Worm (Caenorhabditis elegans): ENCODE measurements around the gene col-73.

Gene col-73

DNA sequence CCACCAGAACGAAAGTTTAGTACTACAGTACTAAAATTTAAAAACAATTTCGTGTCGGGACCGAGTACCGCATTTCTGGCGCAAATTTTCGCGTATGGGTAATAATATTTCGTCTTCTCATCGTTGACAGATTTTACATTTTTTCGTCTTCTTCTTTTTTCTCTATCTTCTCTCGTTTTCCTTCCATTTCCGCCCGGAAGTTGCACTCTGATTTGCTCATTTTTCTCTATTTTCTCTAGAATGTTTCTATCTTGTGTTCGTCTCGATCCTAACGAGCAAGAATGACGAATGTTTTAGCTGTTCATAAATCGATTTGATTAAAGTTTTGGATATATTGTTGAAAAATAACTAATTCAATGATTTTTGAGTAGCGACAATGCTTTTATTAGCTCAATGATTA is 17.4 kb downstream of the col-73 start (continued):
- no peak for TF ChIP-seq vab-15 (tag; optimal IDR thresholded peaks at IDR 0.05)
- TF ChIP-seq snu-23 (GFP tag; optimal IDR thresholded peaks at IDR 0.05), result no peak
- peak in 1 of 2 experiments; percentile 14 for TF ChIP-seq efl-1 (optimal IDR thresholded peaks at IDR 0.05)
- no peak for TF ChIP-seq efl-1 (GFP tag; optimal IDR thresholded peaks at IDR 0.05 in 1 of 2)
- TF ChIP-seq pag-3 (tag; optimal IDR thresholded peaks at IDR 0.05; ENCODE audit: borderline replicate concordance, insufficient read depth), result no peak
- no peak for TF ChIP-seq ceh-82 (tag; optimal IDR thresholded peaks at IDR 0.05)

DNA sequence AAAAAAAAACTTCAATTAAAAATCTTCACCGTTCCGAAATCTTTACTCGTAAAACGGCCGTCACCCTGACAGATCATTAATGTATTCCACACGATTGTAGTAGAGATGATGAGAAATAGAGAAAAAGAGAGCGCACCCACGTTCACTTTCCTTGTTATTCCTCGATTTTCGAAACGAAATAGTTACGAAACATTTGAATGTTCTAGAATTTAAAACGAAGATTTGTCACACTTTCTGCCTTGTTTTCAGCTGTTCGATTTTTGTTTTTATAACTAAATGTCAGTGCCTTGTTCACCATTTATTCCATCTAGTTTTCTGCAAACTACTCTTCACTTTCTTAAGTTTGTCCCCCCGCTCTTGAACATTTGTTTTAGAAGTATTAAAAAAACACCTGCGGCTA is 18.2 kb downstream of the col-73 start:
- TF ChIP-seq skn-1 (tag; optimal IDR thresholded peaks at IDR 0.05), result peak; percentile 64
- peak; percentile 19 for TF ChIP-seq blmp-1 (tag; optimal IDR thresholded peaks at IDR 0.05)
- no peak for TF ChIP-seq lin-35 (GFP tag; optimal IDR thresholded peaks at IDR 0.05)
- TF ChIP-seq efl-1 (optimal IDR thresholded peaks at IDR 0.05), result no peak
- TF ChIP-seq efl-1 (GFP tag; optimal IDR thresholded peaks at IDR 0.05 in 1 of 2), result peak; percentile 11 to 91

DNA sequence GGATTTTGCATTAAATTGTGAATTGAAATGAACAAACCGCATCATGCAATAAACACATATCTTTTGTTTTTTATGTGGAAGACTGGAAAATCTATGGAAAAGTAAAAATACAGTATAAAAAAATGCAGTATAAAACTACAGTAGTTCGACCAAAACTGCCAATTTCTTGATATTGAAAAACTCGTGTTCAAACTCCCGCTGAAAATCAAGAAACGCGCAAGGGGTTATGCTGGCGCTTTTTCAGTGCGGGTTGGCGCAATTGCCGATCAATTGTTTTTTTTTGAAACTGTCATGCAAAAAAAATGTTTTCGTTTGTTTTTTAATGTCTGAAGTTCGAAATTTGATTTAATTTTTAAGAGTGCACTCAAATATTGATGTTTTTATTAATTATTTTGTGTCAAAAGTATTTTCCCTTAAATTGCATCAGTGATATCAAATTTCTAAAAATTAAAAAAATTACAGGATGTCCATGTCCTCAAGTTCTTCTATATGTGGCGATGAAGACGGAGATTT is 21.3 kb downstream of the col-73 start, which contains the start of gene dnj-9:
Gene dnj-9, plus strand, starts transcription at position 463 of the 513 bp plus-strand sequence.
- TF ChIP-seq xbp-1 (tag; optimal IDR thresholded peaks at IDR 0.05), result peak; percentile 96
- peak; percentile 96 for TF ChIP-seq lin-14 (GFP tag; optimal IDR thresholded peaks at IDR 0.05)
- TF ChIP-seq egl-13 (tag; optimal IDR thresholded peaks at IDR 0.05), result peak; percentile 92
- no peak for TF ChIP-seq ets-5 (GFP tag; IDR thresholded peaks at IDR 0.05)
- TF ChIP-seq lin-35 (GFP tag; optimal IDR thresholded peaks at IDR 0.05), result peak; percentile 99
- TF ChIP-seq pag-3 (tag; optimal IDR thresholded peaks at IDR 0.05; ENCODE audit: borderline replicate concordance, insufficient read depth), result peak; percentile 32
- peak; percentile 95 to 96 for TF ChIP-seq lsy-2 (tag; optimal IDR thresholded peaks at IDR 0.05)
- TF ChIP-seq C34B4.2 (tag; optimal IDR thresholded peaks at IDR 0.05), result peak; percentile 39
- peak; percentile 95 to 96 (median 96) for TF ChIP-seq ceh-82 (tag; optimal IDR thresholded peaks at IDR 0.05)
- TF ChIP-seq unc-86 (tag; optimal IDR thresholded peaks at IDR 0.05), result peak; percentile 94
- peak; percentile 91 for TF ChIP-seq isw-1 (GFP tag; IDR thresholded peaks at IDR 0.05)
- TF ChIP-seq fos-1 (tag; optimal IDR thresholded peaks at IDR 0.05), result peak; percentile 90
- peak; percentile 88 for TF ChIP-seq skn-1 (tag; optimal IDR thresholded peaks at IDR 0.05)
- peak; percentile 44 for TF ChIP-seq mef-2 (tag; optimal IDR thresholded peaks at IDR 0.05)
- TF ChIP-seq unc-130 (tag; optimal IDR thresholded peaks at IDR 0.05), result peak; percentile 97
- TF ChIP-seq ztf-11 (tag; optimal IDR thresholded peaks at IDR 0.05), result peak in 1 of 2 experiments; percentile 90
- peak; percentile 89 for TF ChIP-seq zip-4 (GFP tag; optimal IDR thresholded peaks at IDR 0.05)
- peak; percentile 99 for TF ChIP-seq dpl-1 (GFP tag; optimal IDR thresholded peaks at IDR 0.05)
- TF ChIP-seq sptf-1 (tag; optimal IDR thresholded peaks at IDR 0.05), result no peak
- peak; percentile 85 for TF ChIP-seq blmp-1 (tag; optimal IDR thresholded peaks at IDR 0.05)
- TF ChIP-seq pqm-1 (tag; optimal IDR thresholded peaks at IDR 0.05), result no peak
- peak; percentile 98 for TF ChIP-seq elt-2 (tag; optimal IDR thresholded peaks at IDR 0.05)
- TF ChIP-seq nhr-84 (tag; optimal IDR thresholded peaks at IDR 0.05), result no peak
- peak; percentile 91 for TF ChIP-seq snpc-4 (tag; optimal IDR thresholded peaks at IDR 0.05)
- TF ChIP-seq mep-1 (tag; optimal IDR thresholded peaks at IDR 0.05), result peak; percentile 99
- peak; percentile 97 for TF ChIP-seq nhr-85 (tag)
- peak; percentile 91 for TF ChIP-seq lin-15B (tag; optimal IDR thresholded peaks at IDR 0.05)
- TF ChIP-seq ama-1 (optimal IDR thresholded peaks at IDR 0.05), result peak; percentile 87
- TF ChIP-seq nhr-90 (tag; optimal IDR thresholded peaks at IDR 0.05; ENCODE audit: poor library complexity), result peak; percentile 97
- TF ChIP-seq nhr-71 (tag; optimal IDR thresholded peaks at IDR 0.05), result peak; percentile 98
- peak; percentile 70 for TF ChIP-seq unc-98 (GFP tag; IDR thresholded peaks at IDR 0.05)
- no peak for TF ChIP-seq ceh-63 (GFP tag; optimal IDR thresholded peaks at IDR 0.05)
- TF ChIP-seq lin-39 (tag; optimal IDR thresholded peaks at IDR 0.05), result peak; percentile 97
- peak; percentile 92 for TF ChIP-seq jun-1 (tag; optimal IDR thresholded peaks at IDR 0.05)
- no peak for TF ChIP-seq alr-1 (tag; optimal IDR thresholded peaks at IDR 0.05; ENCODE audit: borderline replicate concordance)
- TF ChIP-seq nhr-76 (tag; optimal IDR thresholded peaks at IDR 0.05), result no peak
- peak; percentile 24 for TF ChIP-seq nhr-12 (tag; optimal IDR thresholded peaks at IDR 0.05)
- TF ChIP-seq hlh-17 (GFP tag; optimal IDR thresholded peaks at IDR 0.05; ENCODE audit: borderline replicate concordance), result no peak
- peak; percentile 91 to 99 for TF ChIP-seq efl-1 (optimal IDR thresholded peaks at IDR 0.05)
- peak; percentile 99 to 100 for TF ChIP-seq efl-1 (GFP tag; optimal IDR thresholded peaks at IDR 0.05 in 1 of 2)
- peak; percentile 93 for TF ChIP-seq C04F5.9 (tag; optimal IDR thresholded peaks at IDR 0.05)
- TF ChIP-seq nhr-20 (tag; optimal IDR thresholded peaks at IDR 0.05), result peak; percentile 98
- TF ChIP-seq grh-1 (GFP tag; IDR thresholded peaks at IDR 0.05), result peak; percentile 95
- TF ChIP-seq fkh-4 (tag; optimal IDR thresholded peaks at IDR 0.05; ENCODE audit: borderline replicate concordance), result peak; percentile 80
- TF ChIP-seq nhr-47 (tag; optimal IDR thresholded peaks at IDR 0.05), result peak; percentile 97
